Fruit fly (Drosophila melanogaster): ENCODE data around the gene Vml.

Gene Vml

DNA sequence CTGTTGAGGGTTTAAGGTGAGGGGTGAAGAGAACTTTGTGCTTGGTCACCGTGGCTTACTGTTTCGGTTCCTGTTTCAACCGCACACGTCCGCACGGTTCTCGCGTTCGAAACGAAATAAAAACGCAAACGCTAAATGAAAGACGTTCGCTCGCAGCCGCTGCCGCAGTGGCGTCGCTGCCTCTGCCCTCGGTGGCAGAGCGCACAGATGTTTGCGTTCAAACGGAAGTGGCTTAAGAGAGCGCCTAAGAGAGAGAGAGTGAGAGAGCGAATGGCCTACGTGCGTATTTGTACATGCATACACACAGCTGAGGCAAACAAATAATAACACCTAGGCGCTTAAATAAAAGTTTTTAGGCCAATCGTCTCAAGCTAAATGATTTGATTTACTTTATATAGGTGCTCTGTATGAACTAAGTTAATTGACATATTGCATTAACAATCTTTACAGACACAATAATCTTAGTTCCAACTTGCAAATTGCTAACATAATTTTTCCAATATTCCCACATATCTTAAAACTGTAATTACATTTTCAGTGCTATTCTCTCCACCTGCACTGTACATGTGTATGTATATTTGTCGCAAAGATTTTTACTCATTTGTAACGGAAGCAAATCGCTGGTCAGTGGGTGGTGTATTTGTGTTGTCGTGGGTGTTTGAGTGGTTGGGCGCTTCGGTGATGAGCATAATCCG lies 17.8 kb downstream of the Vml start, which contains the start of gene CG2865 (continued):
- TF ChIP-seq CG30020 (tag; optimal IDR thresholded peaks at IDR 0.05) (peak; percentile 81), ems (GFP tag; optimal IDR thresholded peaks at IDR 0.05) (peak; percentile 77), Mes4 (GFP tag; optimal IDR thresholded peaks at IDR 0.05) (peak; percentile 84), CG16815 (GFP tag; optimal IDR thresholded peaks at IDR 0.05) (peak; percentile 88), CG10543 (GFP tag; optimal IDR thresholded peaks at IDR 0.05) (peak; percentile 98), Mrtf (GFP tag; IDR thresholded peaks at IDR 0.05) (peak; percentile 87), trem (tag; optimal IDR thresholded peaks at IDR 0.05) (peak; percentile 87), lilli (GFP tag; optimal IDR thresholded peaks at IDR 0.05) (peak; percentile 94), CG3065 (GFP tag; optimal IDR thresholded peaks at IDR 0.05) (peak; percentile 62), CG3163 (GFP tag; optimal IDR thresholded peaks at IDR 0.05) (peak; percentile 99), Ada2b (GFP tag; IDR thresholded peaks at IDR 0.05) (peak; percentile 89), otp (GFP tag; IDR thresholded peaks at IDR 0.05) (peak; percentile 46; the same call in 1 of the 3 replicates), sens (GFP tag) (peak; percentile 99), D19A (tag; optimal IDR thresholded peaks at IDR 0.05) (peak; percentile 92), seq (GFP tag; IDR thresholded peaks at IDR 0.05) (peak; percentile 94), CG8924 (tag; optimal IDR thresholded peaks at IDR 0.05) (peak; percentile 98), Nf-YC (tag; optimal IDR thresholded peaks at IDR 0.05) (peak; percentile 91), CG1792 (GFP tag; optimal IDR thresholded peaks at IDR 0.05) (peak; percentile 82), dysf (GFP tag; IDR thresholded peaks at IDR 0.05) (peak; percentile 95), gsb-n (tag; optimal IDR thresholded peaks at IDR 0.05) (peak; percentile 94), schlank (tag; optimal IDR thresholded peaks at IDR 0.05) (peak; percentile 90), NK7.1 (GFP tag; optimal IDR thresholded peaks at IDR 0.05) (peak; percentile 90), Meics (GFP tag; optimal IDR thresholded peaks at IDR 0.05) (peak; percentile 97), dimm (GFP tag; IDR thresholded peaks at IDR 0.05) (peak; percentile 61; the same call in 1 of the 2 replicates), CG13775 (GFP tag; optimal IDR thresholded peaks at IDR 0.05) (peak; percentile 92), Dip3 (GFP tag; optimal IDR thresholded peaks at IDR 0.05) (peak; percentile 89), CG7839 (tag; optimal IDR thresholded peaks at IDR 0.05) (peak; percentile 97), fd96Cb (tag; optimal IDR thresholded peaks at IDR 0.05) (peak; percentile 90), CG12219 (GFP tag; optimal IDR thresholded peaks at IDR 0.05) (peak; percentile 95), gsb (GFP tag; IDR thresholded peaks at IDR 0.05) (peak; percentile 69), CG7357 (GFP tag; IDR thresholded peaks at IDR 0.05) (peak; percentile 77), CG32532 (GFP tag; IDR thresholded peaks at IDR 0.05) (peak; percentile 91), sqz (GFP tag; optimal IDR thresholded peaks at IDR 0.05) (peak; percentile 95), trh (GFP tag; optimal IDR thresholded peaks at IDR 0.05) (peak; percentile 75), bab2 (GFP tag; optimal IDR thresholded peaks at IDR 0.05) (peak; percentile 86), CG17612 (GFP tag; IDR thresholded peaks at IDR 0.05) (no peak), slp2 (GFP tag; optimal IDR thresholded peaks at IDR 0.05) (peak; percentile 85), tap (tag; optimal IDR thresholded peaks at IDR 0.05) (peak; percentile 95), CG8359 (GFP tag; optimal IDR thresholded peaks at IDR 0.05; ENCODE audit: borderline replicate concordance) (peak; percentile 84), zen2 (GFP tag; IDR thresholded peaks at IDR 0.05; ENCODE audit: partially characterized antibody) (no peak; the same call in 2 of the 3 replicates), CG14050 (GFP tag; IDR thresholded peaks at IDR 0.05) (peak; percentile 78), CG4404 (GFP tag; IDR thresholded peaks at IDR 0.05) (peak; percentile 83), CG15011 (GFP tag; optimal IDR thresholded peaks at IDR 0.05) (peak; percentile 94), al (GFP tag; IDR thresholded peaks at IDR 0.05) (peak; percentile 84), Doc3 (GFP tag; IDR thresholded peaks at IDR 0.05; ENCODE audit: partially characterized antibody) (no peak), fru (optimal IDR thresholded peaks at IDR 0.05) (no peak), run (tag; optimal IDR thresholded peaks at IDR 0.05) (peak; percentile 95), Atf-2 (GFP tag; optimal IDR thresholded peaks at IDR 0.05) (peak; percentile 82), Hr78 (GFP tag; optimal IDR thresholded peaks at IDR 0.05) (peak in 1 of 2 experiments; percentile 89), HLH54F (GFP tag; optimal IDR thresholded peaks at IDR 0.05) (peak; percentile 92)

All from whole organism, embryonic.